Worm (Caenorhabditis elegans) whole organism, L4 larva: ENCODE measurements around the gene K02C4.5.

ENCODE experiments used
- ZK546.5 ChIP-seq, 2 experiments: sonication (generic microtip); optimal IDR thresholded peaks; 2 replicates each; lab custom pipeline; 2017; ENCODE audit warnings: missing biosample characterization in 2 of 2, missing genetic modification characterization in 2 of 2
- ceh-82 ChIP-seq: sonication (generic microtip); optimal IDR thresholded peaks from 2 replicates; lab custom pipeline; 2017; ENCODE audit warnings: missing biosample characterization, missing genetic modification characterization
- daf-12 ChIP-seq: fragments of 150-350 bp; optimal IDR thresholded peaks from 2 replicates; lab custom pipeline; 2014; ENCODE audit warnings: missing biosample characterization, missing genetic modification reagents, missing genetic modification characterization
- egl-43 ChIP-seq: fragments of 200-800 bp; sonication (Bioruptor generic); IDR thresholded peaks from 2 replicates; pipeline ENCODE4 v1.3.6; 2022; ENCODE audit warnings: missing genetic modification reagents, missing genetic modification characterization, missing compliant biosample characterization
- hlh-11 ChIP-seq: fragments of 200-800 bp; sonication (Bioruptor generic); optimal IDR thresholded peaks from 2 replicates; lab custom pipeline; 2018; ENCODE audit warnings: mild to moderate bottlenecking, missing genetic modification characterization, missing compliant biosample characterization
- lin-39 ChIP-seq: fragments of 150-350 bp; optimal IDR thresholded peaks from 2 replicates; lab custom pipeline; 2014; ENCODE audit warnings: missing biosample characterization, missing genetic modification reagents, missing genetic modification characterization
- nhr-11 ChIP-seq: fragments of 150-350 bp; optimal IDR thresholded peaks from 2 replicates; lab custom pipeline; 2014; ENCODE audit warnings: missing biosample characterization, missing genetic modification characterization
- pqm-1 ChIP-seq: sonication (generic microtip); optimal IDR thresholded peaks from 2 replicates; lab custom pipeline; 2017; ENCODE audit warnings: missing biosample characterization, missing genetic modification characterization
- unc-62 ChIP-seq, 3 experiments: fragments of 150-350 bp in 1 of 3; sonication (generic microtip); optimal IDR thresholded peaks in 2 of 3; peaks in 1 of 3; 1 replicate in 1 of 3; 2 replicates in 2 of 3; lab custom pipeline; 2014 to 2017; ENCODE audit warnings: missing biosample characterization in 3 of 3, missing genetic modification characterization in 3 of 3, missing genetic modification reagents in 3 of 3, missing genotype in 1 of 3
- zip-2 ChIP-seq: fragments of 150-350 bp; optimal IDR thresholded peaks from 2 replicates; lab custom pipeline; 2014; ENCODE audit warnings: missing biosample characterization, missing genetic modification characterization
- ztf-11 ChIP-seq: fragments of 150-350 bp; optimal IDR thresholded peaks from 2 replicates; lab custom pipeline; 2014; ENCODE audit warnings: missing biosample characterization, missing genetic modification characterization

DNA sequence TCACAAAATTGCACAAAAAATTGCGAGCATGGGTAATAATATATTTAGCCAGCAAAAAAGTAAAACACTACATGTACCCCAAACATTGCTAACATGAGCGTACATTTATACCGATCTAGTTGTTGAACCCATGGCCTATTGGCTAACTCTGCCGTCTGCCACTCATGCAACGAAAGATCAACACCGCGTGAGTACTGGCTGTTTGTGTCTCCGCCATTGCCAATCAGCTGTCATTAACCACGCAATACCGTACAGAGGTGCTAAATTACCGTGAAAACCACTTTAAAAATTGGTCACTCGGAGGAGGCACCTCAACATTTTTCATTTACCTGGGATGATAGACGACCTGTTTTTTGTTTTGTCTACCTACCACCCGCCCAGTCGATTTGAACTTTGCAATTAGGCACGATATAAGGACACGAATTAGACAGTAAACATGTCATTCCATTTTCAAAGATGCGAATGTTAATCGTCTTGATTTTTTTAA lies 2.9 kb upstream of the K02C4.5 start, which contains the start of gene K02C4.2:
- TF ChIP-seq unc-62 (GFP tag; optimal IDR thresholded peaks at IDR 0.05 in 1 of 2; lab: Kevin White, UChicago) = no peak
- TF ChIP-seq unc-62 (tag; optimal IDR thresholded peaks at IDR 0.05; lab: Kevin White, UChicago) = no peak
- no peak for TF ChIP-seq ceh-82
- TF ChIP-seq ZK546.5 (tag; optimal IDR thresholded peaks at IDR 0.05; lab: Kevin White, UChicago) = no peak
- no peak for TF ChIP-seq zip-2 (tag; lab: Kevin White, UChicago)
- TF ChIP-seq daf-12 (tag; lab: Kevin White, UChicago) = no peak
- no peak for TF ChIP-seq nhr-11 (tag; lab: Kevin White, UChicago)
- TF ChIP-seq pqm-1 (tag; lab: Kevin White, UChicago) = peak; percentile 28
- no peak for TF ChIP-seq ztf-11 (tag; lab: Kevin White, UChicago)
- TF ChIP-seq hlh-11 = peak; percentile 94
- TF ChIP-seq lin-39 (tag; lab: Kevin White, UChicago) = no peak
- peak; percentile 96 for TF ChIP-seq egl-43 (GFP tag; lab: Robert Waterston, UW)
